Fruit fly (Drosophila melanogaster) whole organism, embryonic: ENCODE data around the gene CG3071.

ENCODE experiments used
- Atf-2 ChIP-seq: fragments of 200-800 bp; sonication (Bioruptor generic); optimal IDR thresholded peaks from 2 replicates; lab custom pipeline; 2016; ENCODE audit warnings: missing biosample characterization, missing genetic modification characterization
- Atf6 ChIP-seq: fragments of 200-800 bp; sonication (Bioruptor generic); IDR thresholded peaks from 2 replicates; pipeline ENCODE4 v1.3.6; 2022; ENCODE audit warnings: missing biosample characterization, missing genetic modification characterization
- BEAF-32 ChIP-seq: fragments of 200-800 bp; sonication (Bioruptor generic); optimal IDR thresholded peaks from 3 replicates; lab custom pipeline; 2017; ENCODE audit warnings: missing biosample characterization, missing genetic modification characterization, mild to moderate bottlenecking, moderate library complexity, missing genetic modification reagents
- C15 ChIP-seq: fragments of 200-800 bp; sonication (Bioruptor generic); IDR thresholded peaks from 3 replicates; pipeline ENCODE4 v1.3.6; 2022; ENCODE audit warnings: missing biosample characterization, missing genetic modification characterization
- CG12071 ChIP-seq: fragments of 200-800 bp; sonication (Bioruptor generic); optimal IDR thresholded peaks from 3 replicates; lab custom pipeline; 2018; ENCODE audit warnings: missing biosample characterization, mild to moderate bottlenecking, missing genetic modification characterization
- CG12299 ChIP-seq: fragments of 200-800 bp; sonication (Bioruptor generic); optimal IDR thresholded peaks from 2 replicates; lab custom pipeline; 2018; ENCODE audit warnings: missing biosample characterization, mild to moderate bottlenecking, missing genetic modification characterization
- CG12659 ChIP-seq: fragments of 200-800 bp; sonication (Bioruptor generic); optimal IDR thresholded peaks from 3 replicates; lab custom pipeline; 2017; ENCODE audit warnings: mild to moderate bottlenecking, missing biosample characterization, missing genetic modification reagents, missing genetic modification characterization
- CG16863 ChIP-seq: fragments of 200-800 bp; sonication (Bioruptor generic); optimal IDR thresholded peaks from 3 replicates; lab custom pipeline; 2016; ENCODE audit warnings: missing biosample characterization, missing genetic modification characterization
- CG17802 ChIP-seq: fragments of 200-800 bp; sonication (Bioruptor generic); optimal IDR thresholded peaks from 2 replicates; lab custom pipeline; 2018; ENCODE audit warnings: missing biosample characterization, mild to moderate bottlenecking, missing genetic modification characterization, moderate library complexity
- CG17829 ChIP-seq: fragments of 200-800 bp; optimal IDR thresholded peaks from 2 replicates; lab custom pipeline; 2019; ENCODE audit warnings: missing biosample characterization, mild to moderate bottlenecking, missing genetic modification characterization, moderate library complexity
- CG18011 ChIP-seq: fragments of 200-800 bp; sonication (Bioruptor generic); optimal IDR thresholded peaks from 2 replicates; lab custom pipeline; 2017; ENCODE audit warnings: missing biosample characterization, missing genetic modification characterization, mild to moderate bottlenecking, moderate library complexity, missing genotype
- CG18476 ChIP-seq: fragments of 200-800 bp; sonication (Bioruptor generic); optimal IDR thresholded peaks from 2 replicates; lab custom pipeline; 2016; ENCODE audit warnings: missing biosample characterization, mild to moderate bottlenecking, missing genetic modification characterization
- CG3163 ChIP-seq: fragments of 200-800 bp; sonication (Bioruptor generic); optimal IDR thresholded peaks from 3 replicates; lab custom pipeline; 2016; ENCODE audit warnings: missing biosample characterization, missing genetic modification characterization
- CG32772 ChIP-seq: fragments of 200-800 bp; sonication (Bioruptor generic); IDR thresholded peaks from 2 replicates; pipeline ENCODE4 v1.3.6; 2022; ENCODE audit warnings: missing biosample characterization, missing genetic modification characterization
- CG34422 ChIP-seq: fragments of 200-800 bp; sonication (Bioruptor generic); IDR thresholded peaks from 3 replicates; pipeline ENCODE4 v1.3.6; 2022; ENCODE audit warnings: missing biosample characterization, missing genetic modification characterization
- CG4328 ChIP-seq: fragments of 200-800 bp; sonication (Bioruptor generic); optimal IDR thresholded peaks from 3 replicates; lab custom pipeline; 2017; ENCODE audit warnings: missing biosample characterization, missing genetic modification reagents, missing genetic modification characterization
- CG5245 ChIP-seq: fragments of 200-800 bp; sonication (Bioruptor generic); optimal IDR thresholded peaks from 3 replicates; lab custom pipeline; 2016; ENCODE audit warnings: missing biosample characterization, missing genetic modification characterization
- CG7372 ChIP-seq: fragments of 200-800 bp; sonication (Bioruptor generic); IDR thresholded peaks from 2 replicates; pipeline ENCODE4 v1.3.6; 2022; ENCODE audit warnings: missing biosample characterization, missing genetic modification characterization
- CG7556 ChIP-seq: fragments of 200-800 bp; sonication (Bioruptor generic); optimal IDR thresholded peaks from 2 replicates; lab custom pipeline; 2017; ENCODE audit warnings: missing biosample characterization, mild to moderate bottlenecking, missing genetic modification characterization
- CG7786 ChIP-seq: fragments of 200-800 bp; sonication (Bioruptor generic); optimal IDR thresholded peaks from 2 replicates; lab custom pipeline; 2016; ENCODE audit warnings: missing biosample characterization, missing genetic modification characterization
- CG7928 ChIP-seq: fragments of 200-800 bp; sonication (Bioruptor generic); optimal IDR thresholded peaks from 2 replicates; lab custom pipeline; 2017; ENCODE audit warnings: missing biosample characterization, mild to moderate bottlenecking, missing genetic modification characterization
- CrebB ChIP-seq: fragments of 200-800 bp; sonication (Bioruptor generic); optimal IDR thresholded peaks from 3 replicates; lab custom pipeline; 2018; ENCODE audit warnings: missing biosample characterization, mild to moderate bottlenecking, missing genetic modification characterization
- Dfd ChIP-seq, 2 experiments: fragments of >200 bp; optimal IDR thresholded peaks; 2 replicates each; lab custom pipeline; 2017; ENCODE audit warnings: missing biosample characterization in 2 of 2, missing genetic modification characterization in 2 of 2
- E2f1 ChIP-seq: fragments of 200-800 bp; sonication (Bioruptor generic); IDR thresholded peaks from 2 replicates; pipeline ENCODE4 v1.3.6; 2022; ENCODE audit warnings: missing biosample characterization, missing genetic modification characterization
- Ets65A ChIP-seq: fragments of 200-800 bp; sonication (Bioruptor generic); peaks from one replicate; lab custom pipeline; 2016; ENCODE audit warnings: missing biosample characterization, missing genetic modification characterization
- H2.0 ChIP-seq: fragments of 200-800 bp; sonication (Bioruptor generic); IDR thresholded peaks from 2 replicates; pipeline ENCODE4 v1.3.6; 2022; ENCODE audit warnings: missing biosample characterization, missing genetic modification characterization
- HLHmδ ChIP-seq: fragments of 200-800 bp; sonication (Bioruptor generic); optimal IDR thresholded peaks from 2 replicates; lab custom pipeline; 2018; ENCODE audit warnings: missing biosample characterization, mild to moderate bottlenecking, missing genetic modification characterization, moderate library complexity
- MBD-R2 ChIP-seq: fragments of 200-800 bp; sonication (Bioruptor generic); IDR thresholded peaks from 2 replicates; pipeline ENCODE4 v1.3.6; 2022; ENCODE audit warnings: missing biosample characterization, missing genetic modification characterization
- MESR4 ChIP-seq: fragments of 200-800 bp; sonication (Bioruptor generic); optimal IDR thresholded peaks from 2 replicates; lab custom pipeline; 2018; ENCODE audit warnings: missing biosample characterization, mild to moderate bottlenecking, missing genetic modification characterization, moderate library complexity
- NC2α ChIP-seq: fragments of 200-800 bp; sonication (Bioruptor generic); optimal IDR thresholded peaks from 2 replicates; lab custom pipeline; 2016; ENCODE audit warnings: missing biosample characterization, missing genetic modification characterization
- Stat92E ChIP-seq, 3 experiments: fragments of >200 bp in 2 of 3; fragments of 200-800 bp in 1 of 3; sonication (Bioruptor generic) in 1 of 3; optimal IDR thresholded peaks; 2 replicates each; lab custom pipeline; 2017 to 2019; ENCODE audit warnings: missing biosample characterization in 3 of 3, missing genetic modification characterization in 3 of 3, mild to moderate bottlenecking in 1 of 3, moderate library complexity in 1 of 3
- Taf1 ChIP-seq: fragments of 200-800 bp; sonication (Bioruptor generic); IDR thresholded peaks from 2 replicates; pipeline ENCODE4 v1.3.6; 2022; ENCODE audit warnings: missing biosample characterization, missing genetic modification characterization
- al ChIP-seq: fragments of 200-800 bp; sonication (Bioruptor generic); IDR thresholded peaks from 2 replicates; pipeline ENCODE4 v1.3.6; 2022; ENCODE audit warnings: missing biosample characterization, missing genetic modification characterization
- amos ChIP-seq: fragments of 200-800 bp; sonication (Bioruptor generic); IDR thresholded peaks from 2 replicates; pipeline ENCODE4 v1.3.6; 2022; ENCODE audit warnings: missing biosample characterization, missing genetic modification characterization; ENCODE audit not compliant: partially characterized antibody
- corto ChIP-seq: fragments of 200-800 bp; sonication (Bioruptor generic); optimal IDR thresholded peaks from 2 replicates; lab custom pipeline; 2016; ENCODE audit warnings: missing biosample characterization, mild to moderate bottlenecking, missing genetic modification characterization, moderate library complexity
- da ChIP-seq: fragments of 200-800 bp; sonication (Bioruptor generic); optimal IDR thresholded peaks from 2 replicates; lab custom pipeline; 2016; ENCODE audit warnings: missing biosample characterization, missing genetic modification characterization
- dan ChIP-seq: fragments of 200-800 bp; sonication (Bioruptor generic); IDR thresholded peaks from 2 replicates; pipeline ENCODE4 v1.3.6; 2022; ENCODE audit warnings: missing biosample characterization, missing genetic modification characterization
- danr ChIP-seq: fragments of 200-800 bp; sonication (Bioruptor generic); IDR thresholded peaks from 2 replicates; pipeline ENCODE4 v1.3.6; 2022; ENCODE audit warnings: missing biosample characterization, missing genetic modification characterization
- eve ChIP-seq, 2 experiments: fragments of >200 bp; optimal IDR thresholded peaks; 2 replicates each; lab custom pipeline; 2017; ENCODE audit warnings: missing biosample characterization in 2 of 2, missing genetic modification characterization in 2 of 2
- h ChIP-seq: fragments of >200 bp; optimal IDR thresholded peaks from 2 replicates; lab custom pipeline; 2017
- nmo ChIP-seq: fragments of 200-800 bp; sonication (Bioruptor generic); optimal IDR thresholded peaks from 2 replicates; lab custom pipeline; 2018; ENCODE audit warnings: missing biosample characterization, mild to moderate bottlenecking, missing genetic modification characterization, moderate library complexity
- pfk ChIP-seq: fragments of 200-800 bp; sonication (Bioruptor generic); optimal IDR thresholded peaks from 2 replicates; lab custom pipeline; 2018; ENCODE audit warnings: missing biosample characterization, mild to moderate bottlenecking, missing genetic modification characterization, moderate library complexity
- row ChIP-seq: fragments of 200-800 bp; sonication (Bioruptor generic); IDR thresholded peaks from 3 replicates; pipeline ENCODE4 v1.3.6; 2022; ENCODE audit warnings: missing biosample characterization, missing genetic modification characterization
- slou ChIP-seq: fragments of 200-800 bp; sonication (Bioruptor generic); optimal IDR thresholded peaks from 3 replicates; lab custom pipeline; 2016; ENCODE audit warnings: missing biosample characterization, missing genetic modification characterization
- sna ChIP-seq: fragments of 200-800 bp; sonication (Bioruptor generic); IDR thresholded peaks from 2 replicates; pipeline ENCODE4 v1.3.6; 2022; ENCODE audit warnings: missing biosample characterization, missing genetic modification characterization; ENCODE audit not compliant: partially characterized antibody
- so ChIP-seq: fragments of 200-800 bp; sonication (Bioruptor generic); IDR thresholded peaks from 3 replicates; pipeline ENCODE4 v1.3.6; 2022; ENCODE audit warnings: missing biosample characterization, missing genetic modification characterization
- ssp ChIP-seq: fragments of 200-800 bp; sonication (Bioruptor generic); IDR thresholded peaks from 2 replicates; pipeline ENCODE4 v1.3.6; 2022; ENCODE audit warnings: missing biosample characterization, missing genetic modification characterization
- tll ChIP-seq, 2 experiments: fragments of 200-800 bp in 1 of 2; fragments of >200 bp in 1 of 2; sonication (Bioruptor generic) in 1 of 2; optimal IDR thresholded peaks; 2 replicates each; lab custom pipeline; 2017 to 2019; ENCODE audit warnings: missing biosample characterization in 2 of 2, missing genetic modification characterization in 2 of 2, mild to moderate bottlenecking in 1 of 2, moderate library complexity in 1 of 2
- tna ChIP-seq: fragments of 200-800 bp; sonication (Bioruptor generic); IDR thresholded peaks from 2 replicates; pipeline ENCODE4 v1.3.6; 2022; ENCODE audit warnings: missing biosample characterization, missing genetic modification characterization; ENCODE audit not compliant: partially characterized antibody
- twi ChIP-seq: fragments of 200-800 bp; optimal IDR thresholded peaks from 2 replicates; lab custom pipeline; 2019; ENCODE audit warnings: missing biosample characterization, mild to moderate bottlenecking, missing genetic modification characterization, moderate library complexity

Gene CG3071

dm6 chrX:2222181-2222790 lies 40.4 kb upstream of the CG3071 start, which contains the start of gene Vinc (continued):
- peak; percentile 58 for TF ChIP-seq BEAF-32 (GFP tag; lab: Kevin White, UChicago)
- TF ChIP-seq ssp (GFP tag; lab: Robert Waterston, UW) = peak; percentile 62
- peak; percentile 84 for TF ChIP-seq Taf1 (GFP tag; lab: Robert Waterston, UW)
- TF ChIP-seq CG4328 (GFP tag; lab: Kevin White, UChicago) = peak; percentile 92
- TF ChIP-seq CG34422 (GFP tag; lab: Robert Waterston, UW) = peak; percentile 85
- TF ChIP-seq CG7786 (GFP tag; lab: Kevin White, UChicago) = peak; percentile 80
- TF ChIP-seq CG7928 (GFP tag; lab: Kevin White, UChicago) = peak; percentile 63
- no peak for TF ChIP-seq tll (GFP tag; optimal IDR thresholded peaks at IDR 0.05; lab: Kevin White, UChicago)
- no peak for TF ChIP-seq h (lab: Kevin White, UChicago)
- no peak for TF ChIP-seq corto
- TF ChIP-seq slou (GFP tag; lab: Kevin White, UChicago) = peak; percentile 86
- TF ChIP-seq HLHmδ (GFP tag; lab: Kevin White, UChicago) = no peak
- no peak for TF ChIP-seq sna (GFP tag; lab: Robert Waterston, UW)
- TF ChIP-seq CG18011 (GFP tag; lab: Kevin White, UChicago) = peak; percentile 53
- TF ChIP-seq NC2α (GFP tag; lab: Kevin White, UChicago) = peak; percentile 29
- peak; percentile 83 for TF ChIP-seq E2f1
- TF ChIP-seq CG7556 (GFP tag; lab: Kevin White, UChicago) = peak; percentile 83
- TF ChIP-seq twi (tag; lab: Kevin White, UChicago) = peak; percentile 48
- TF ChIP-seq CrebB = peak; percentile 75
- TF ChIP-seq CG3163 (GFP tag; lab: Kevin White, UChicago) = peak; percentile 39
- TF ChIP-seq CG12071 (GFP tag; lab: Kevin White, UChicago) = peak; percentile 78
- no peak for TF ChIP-seq eve (GFP tag; optimal IDR thresholded peaks at IDR 0.05; lab: Kevin White, UChicago)
- TF ChIP-seq Atf6 (GFP tag; lab: Robert Waterston, UW) = peak; percentile 91
- no peak for TF ChIP-seq pfk (GFP tag; lab: Kevin White, UChicago)
- TF ChIP-seq CG18476 (GFP tag; lab: Kevin White, UChicago) = peak; percentile 78
- no peak for TF ChIP-seq da (GFP tag; lab: Kevin White, UChicago)
- 0 out of 3 replicates have a peak, but pooled peaks have one; percentile 30 for TF ChIP-seq C15 (GFP tag; lab: Robert Waterston, UW)
- peak; percentile 97 for TF ChIP-seq Ets65A (GFP tag; lab: Kevin White, UChicago)
- peak; percentile 67 for TF ChIP-seq Atf-2 (GFP tag; lab: Kevin White, UChicago)
- peak; percentile 77 for TF ChIP-seq CG12299 (tag; lab: Kevin White, UChicago)
- TF ChIP-seq CG17802 (tag; lab: Kevin White, UChicago) = peak; percentile 68
- TF ChIP-seq so (GFP tag; lab: Robert Waterston, UW) = peak; percentile 88
- TF ChIP-seq al (GFP tag; lab: Robert Waterston, UW) = peak; percentile 66
- peak; percentile 64; the same call in 1 of the 2 replicates for TF ChIP-seq MBD-R2 (GFP tag; lab: Robert Waterston, UW)
- TF ChIP-seq row (GFP tag; lab: Robert Waterston, UW) = peak; percentile 98
- peak; percentile 55; the same call in 1 of the 2 replicates for TF ChIP-seq tna
- TF ChIP-seq CG5245 (GFP tag; lab: Kevin White, UChicago) = peak; percentile 67
- TF ChIP-seq H2.0 (GFP tag; lab: Robert Waterston, UW) = peak; percentile 62
- peak; percentile 82 for TF ChIP-seq CG12659 (GFP tag; lab: Kevin White, UChicago)
- peak; percentile 76 for TF ChIP-seq danr
- TF ChIP-seq MESR4 = no peak
- TF ChIP-seq nmo = peak; percentile 91
- TF ChIP-seq CG32772 (GFP tag; lab: Robert Waterston, UW) = peak; percentile 78
- peak; percentile 55; the same call in 1 of the 2 replicates for TF ChIP-seq amos (GFP tag; lab: Robert Waterston, UW)
- peak; percentile 79 for TF ChIP-seq CG7372
- TF ChIP-seq Stat92E (GFP tag; optimal IDR thresholded peaks at IDR 0.05; lab: Kevin White, UChicago) = peak in 1 of 3 experiments; percentile 42
- TF ChIP-seq CG16863 (GFP tag; lab: Kevin White, UChicago) = peak; percentile 59
- TF ChIP-seq dan = no peak
- peak; percentile 89 for TF ChIP-seq CG17829 (tag; lab: Kevin White, UChicago)
- no peak for TF ChIP-seq Dfd (GFP tag; optimal IDR thresholded peaks at IDR 0.05; lab: Kevin White, UChicago)
